Worm (Caenorhabditis elegans): ENCODE results near the gene Y110A2AL.5.

Y110A2AL.5 gene

DNA sequence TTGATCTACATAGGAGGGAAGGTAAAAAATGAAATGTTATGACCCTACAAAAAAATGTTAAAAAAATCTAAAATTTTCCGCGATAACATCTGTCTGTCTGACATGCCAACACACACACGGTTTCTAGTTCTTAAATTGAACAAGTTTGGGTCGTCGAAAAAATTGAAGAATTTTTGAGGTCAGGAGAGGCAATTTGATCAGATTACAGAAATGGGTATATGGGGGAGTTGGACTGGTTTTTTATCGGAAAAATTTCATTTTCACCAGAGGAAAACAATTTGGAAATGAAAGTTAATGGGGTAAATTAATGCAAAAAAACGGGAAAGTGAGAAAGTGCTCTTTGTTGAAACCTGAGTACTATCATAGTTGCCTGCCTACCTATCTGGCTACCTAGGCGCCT is 10.6 kb upstream of the Y110A2AL.5 start:
- TF ChIP-seq blmp-1 (tag; optimal IDR thresholded peaks at IDR 0.05; ENCODE audit: insufficient read depth): peak; percentile 43
- TF ChIP-seq ceh-82 (tag; optimal IDR thresholded peaks at IDR 0.05): no peak
- peak; percentile 53 for TF ChIP-seq nhr-25 (tag; optimal IDR thresholded peaks at IDR 0.05)
- no peak for TF ChIP-seq lsy-2 (tag; optimal IDR thresholded peaks at IDR 0.05)

DNA sequence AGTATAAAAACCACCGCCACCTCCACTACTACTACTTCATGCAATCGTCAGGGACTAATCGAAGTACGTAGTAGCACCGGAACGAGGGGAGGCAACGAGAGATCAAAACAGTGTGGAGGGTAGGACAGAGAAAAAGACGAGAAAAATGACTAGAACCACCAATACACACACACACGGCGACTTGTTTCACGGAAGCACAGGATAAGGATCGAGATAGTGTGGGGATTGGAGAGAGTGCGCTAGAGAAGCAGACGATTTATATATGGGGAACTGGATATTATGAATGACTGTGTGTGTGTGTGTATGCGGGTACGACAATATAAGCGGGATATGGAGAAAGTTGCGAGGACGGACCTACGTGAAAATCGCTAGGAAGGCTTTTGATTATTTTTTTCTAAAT is 9.5 kb upstream of the Y110A2AL.5 start:
- TF ChIP-seq unc-39 (tag; optimal IDR thresholded peaks at IDR 0.05): no peak
- TF ChIP-seq crh-2 (tag; optimal IDR thresholded peaks at IDR 0.05): no peak
- TF ChIP-seq lin-13 (GFP tag; optimal IDR thresholded peaks at IDR 0.05): no peak
- TF ChIP-seq unc-55 (GFP tag; optimal IDR thresholded peaks at IDR 0.05): no peak
- peak; percentile 12 for TF ChIP-seq blmp-1 (tag; optimal IDR thresholded peaks at IDR 0.05; ENCODE audit: insufficient read depth)
- TF ChIP-seq elt-3 (tag; optimal IDR thresholded peaks at IDR 0.05): no peak
- TF ChIP-seq lin-39 (tag; optimal IDR thresholded peaks at IDR 0.05): no peak
- TF ChIP-seq F13H6.1 (tag; optimal IDR thresholded peaks at IDR 0.05): peak; percentile 12
- TF ChIP-seq lin-11 (tag; optimal IDR thresholded peaks at IDR 0.05): no peak
- no peak for TF ChIP-seq peb-1 (tag; optimal IDR thresholded peaks at IDR 0.05)
- TF ChIP-seq sma-3 (GFP tag; optimal IDR thresholded peaks at IDR 0.05): peak; percentile 6
- TF ChIP-seq mab-5 (tag; optimal IDR thresholded peaks at IDR 0.05): no peak
- TF ChIP-seq nhr-10 (tag; optimal IDR thresholded peaks at IDR 0.05): no peak
- TF ChIP-seq ztf-4 (tag; optimal IDR thresholded peaks at IDR 0.05): no peak
- TF ChIP-seq lsy-2 (tag; optimal IDR thresholded peaks at IDR 0.05): no peak
- TF ChIP-seq nhr-25 (tag; optimal IDR thresholded peaks at IDR 0.05): peak; percentile 63
- peak; percentile 25 for TF ChIP-seq nhr-129 (tag; optimal IDR thresholded peaks at IDR 0.05)
- TF ChIP-seq sem-4 (tag; optimal IDR thresholded peaks at IDR 0.05): no peak
- TF ChIP-seq nhr-77 (tag; optimal IDR thresholded peaks at IDR 0.05): no peak
- TF ChIP-seq mdl-1 (tag; optimal IDR thresholded peaks at IDR 0.05): no peak
- no peak for TF ChIP-seq ZK546.5 (tag; optimal IDR thresholded peaks at IDR 0.05)
- TF ChIP-seq ceh-16 (tag; optimal IDR thresholded peaks at IDR 0.05): no peak
- TF ChIP-seq egl-27 (tag; optimal IDR thresholded peaks at IDR 0.05): no peak
- TF ChIP-seq ztf-1 (GFP tag; conservative IDR thresholded peaks at IDR 0.05): no peak
- no peak for TF ChIP-seq snpc-4 (tag; optimal IDR thresholded peaks at IDR 0.05)
- no peak for TF ChIP-seq nhr-12 (tag; optimal IDR thresholded peaks at IDR 0.05)
- no peak for TF ChIP-seq nhr-11 (tag; optimal IDR thresholded peaks at IDR 0.05)

DNA sequence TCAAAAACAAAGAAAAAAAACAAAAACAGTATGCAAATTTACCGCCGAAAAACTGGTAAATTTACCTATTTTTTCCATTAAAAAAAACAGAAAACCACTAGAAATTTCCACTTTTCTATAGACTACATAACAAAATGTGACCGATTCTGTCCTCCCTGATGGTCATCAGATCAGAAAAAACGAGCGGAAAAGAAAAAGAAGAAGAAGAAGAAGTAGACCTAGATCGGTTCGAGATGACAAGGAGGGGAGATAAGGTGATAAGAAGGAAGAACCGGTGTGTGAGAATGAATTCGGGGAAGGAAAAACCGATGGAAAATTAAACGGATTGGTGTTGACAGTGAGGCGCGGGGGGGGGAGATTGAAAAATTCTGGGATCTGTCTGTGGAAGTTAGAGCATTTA is 8.2 kb upstream of the Y110A2AL.5 start:
- TF ChIP-seq fos-1 (tag; optimal IDR thresholded peaks at IDR 0.05) (peak; percentile 7), nhr-12 (tag; optimal IDR thresholded peaks at IDR 0.05) (no peak)

DNA sequence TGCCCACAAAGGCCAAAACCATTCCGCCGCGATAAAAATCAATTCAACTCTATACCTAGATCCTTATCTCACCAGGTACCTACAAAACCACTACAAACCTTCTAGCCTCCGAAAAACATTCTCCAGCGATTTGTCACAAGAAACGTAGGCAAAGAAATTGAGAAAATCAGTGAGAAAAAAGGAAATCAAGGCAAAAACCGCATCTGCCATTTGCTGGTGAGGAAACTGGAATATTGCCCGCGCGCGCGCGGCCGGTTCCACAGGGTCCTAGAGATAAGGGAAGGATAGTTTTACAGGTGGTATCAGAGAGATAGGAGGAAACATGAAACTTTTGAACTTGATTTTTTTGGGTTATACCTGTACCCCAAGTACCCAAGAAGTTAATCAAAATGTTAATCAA is 6.8 kb upstream of the Y110A2AL.5 start:
- TF ChIP-seq blmp-1 (tag; optimal IDR thresholded peaks at IDR 0.05; ENCODE audit: insufficient read depth) (peak; percentile 6), ceh-16 (tag; optimal IDR thresholded peaks at IDR 0.05) (peak; percentile 53), sma-9 (GFP tag; optimal IDR thresholded peaks at IDR 0.05) (peak; percentile 8), sma-9 (tag; optimal IDR thresholded peaks at IDR 0.05) (no peak), nhr-21 (tag; optimal IDR thresholded peaks at IDR 0.05) (peak; percentile 35), elt-1 (tag; optimal IDR thresholded peaks at IDR 0.05) (no peak), ztf-4 (tag; optimal IDR thresholded peaks at IDR 0.05) (no peak), nhr-25 (tag; optimal IDR thresholded peaks at IDR 0.05) (peak; percentile 67)

DNA sequence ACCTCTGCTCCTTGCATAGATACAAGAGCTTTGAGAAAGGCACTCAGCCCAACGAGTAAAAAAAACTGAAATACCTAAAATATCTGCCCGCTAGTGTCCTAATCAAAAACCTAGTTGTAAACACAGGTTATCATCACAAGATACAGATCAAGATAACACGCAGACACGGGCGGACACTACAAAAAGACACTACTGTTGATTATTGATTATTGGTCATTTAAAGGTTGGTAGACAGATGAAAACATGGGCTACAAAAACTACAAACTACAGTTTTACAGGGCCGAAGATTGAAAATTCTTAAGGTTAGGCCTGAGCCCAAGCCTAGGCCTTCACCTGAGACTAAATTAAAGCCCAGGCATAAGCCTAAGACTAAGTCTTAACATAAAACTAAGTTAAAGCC is 5.5 kb upstream of the Y110A2AL.5 start:
- TF ChIP-seq sma-9 (GFP tag; optimal IDR thresholded peaks at IDR 0.05) (peak; percentile 20), sma-9 (tag; optimal IDR thresholded peaks at IDR 0.05) (no peak), crh-2 (tag; optimal IDR thresholded peaks at IDR 0.05) (no peak)

DNA sequence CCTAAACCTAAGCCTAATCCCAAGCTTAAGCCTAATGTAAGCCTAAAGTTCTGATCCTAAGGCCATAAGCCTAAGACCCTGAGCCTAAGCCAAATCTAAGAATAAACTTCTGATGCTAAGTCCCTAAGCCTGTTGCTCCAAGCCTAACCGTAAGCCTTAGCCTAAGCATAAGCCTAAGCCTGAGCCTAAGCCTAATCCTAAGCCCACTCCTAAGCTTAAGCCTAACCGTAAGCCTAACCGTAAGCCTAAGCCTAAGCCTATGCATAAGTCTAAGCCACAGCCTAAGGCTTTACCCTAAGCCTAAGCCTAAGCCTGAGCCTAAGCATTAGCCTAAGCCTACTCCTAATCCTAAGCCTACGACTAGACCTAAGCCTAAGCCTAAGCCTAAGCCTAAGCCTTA is 5.0 kb upstream of the Y110A2AL.5 start:
- no peak for TF ChIP-seq nhr-129 (tag; optimal IDR thresholded peaks at IDR 0.05)
- no peak for TF ChIP-seq R02D3.7 (tag; optimal IDR thresholded peaks at IDR 0.05)
- no peak for TF ChIP-seq dmd-4 (tag; optimal IDR thresholded peaks at IDR 0.05)
- TF ChIP-seq nhr-23 (tag; optimal IDR thresholded peaks at IDR 0.05): no peak
- TF ChIP-seq lsy-2 (tag; optimal IDR thresholded peaks at IDR 0.05): no peak
- TF ChIP-seq Y55F3AM.14 (GFP tag; optimal IDR thresholded peaks at IDR 0.05): no peak
- no peak for TF ChIP-seq lin-39 (tag; optimal IDR thresholded peaks at IDR 0.05)
- TF ChIP-seq egl-27 (tag; optimal IDR thresholded peaks at IDR 0.05): no peak

Measured in whole organism, L2 larva.